Worm (Caenorhabditis elegans) whole organism, L4/young adult: ENCODE data around the gene K12D9.1.

Experiments used
- W03F9.2 ChIP-seq: fragments of 150-350 bp; optimal IDR thresholded peaks from 2 replicates; lab custom pipeline; 2014; ENCODE audit warnings: missing biosample characterization, missing genetic modification characterization
- dao-5 ChIP-seq: sonication (generic microtip); optimal IDR thresholded peaks from 2 replicates; lab custom pipeline; 2016; ENCODE audit warnings: missing genotype, missing genetic modification characterization, moderate library complexity, missing compliant biosample characterization
- him-1 ChIP-seq: sonication (generic microtip); optimal IDR thresholded peaks from 2 replicates; lab custom pipeline; 2016; ENCODE audit warnings: missing genotype, missing genetic modification reagents, missing genetic modification characterization, missing compliant biosample characterization

DNA sequence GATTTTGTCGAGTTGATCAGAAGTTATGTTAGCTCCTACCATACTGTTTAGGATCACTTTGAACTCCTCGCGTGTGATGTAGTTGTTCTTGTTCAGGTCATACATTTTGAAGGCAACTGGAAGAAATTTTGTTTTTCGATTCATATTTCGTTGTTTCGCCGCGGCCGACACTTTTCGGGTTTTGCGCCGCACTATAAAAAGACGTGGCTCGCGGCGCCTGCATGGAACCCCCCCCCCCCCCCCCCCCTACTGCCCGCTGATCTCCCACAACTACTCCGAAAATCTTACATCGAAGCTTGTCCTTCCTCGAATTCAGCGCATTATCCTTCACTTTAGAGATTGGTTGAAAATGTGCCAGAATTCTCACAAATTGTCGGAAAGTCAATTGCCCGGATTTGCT lies 23.8 kb downstream of the K12D9.1 start:
- TF ChIP-seq him-1 (tag; lab: Kevin White, UChicago), result no peak
- no peak for TF ChIP-seq dao-5 (tag; lab: Kevin White, UChicago)
- no peak for TF ChIP-seq W03F9.2 (tag; lab: Kevin White, UChicago)
